Fruit fly (Drosophila melanogaster) S2 (cell line): ENCODE data around the gene oxt.

Experiments
- CG8478 ChIP-seq: fragments of >200 bp; optimal IDR thresholded peaks from 2 replicates; lab custom pipeline; 2018
- CTCF ChIP-seq, 2 experiments: fragments of >200 bp; optimal IDR thresholded peaks; 2 replicates each; lab custom pipeline; 2018

dm6 chr3L:2237543-2238233, 24.8 kb downstream of the oxt start, which contains the start of gene ACXD:
- TF ChIP-seq CTCF (optimal IDR thresholded peaks at IDR 0.05; lab: Kevin White, UChicago), result no peak
- no peak for TF ChIP-seq CG8478 (lab: Kevin White, UChicago)
